Fruit fly (Drosophila melanogaster): ENCODE measurements around the gene CG4239.

CG4239 gene

dm6 chrX:16373541-16373940, 11.5 kb upstream of the CG4239 start:
- TF ChIP-seq z (GFP tag; IDR thresholded peaks at IDR 0.05) (no peak), lbe (GFP tag; optimal IDR thresholded peaks at IDR 0.05) (no peak), CG2199 (GFP tag; IDR thresholded peaks at IDR 0.05) (peak; percentile 78; the same call in 1 of the 3 replicates), ERR (GFP tag; optimal IDR thresholded peaks at IDR 0.05) (no peak), Max (GFP tag; optimal IDR thresholded peaks at IDR 0.05) (no peak), Hmx (GFP tag; optimal IDR thresholded peaks at IDR 0.05) (no peak), CG12744 (GFP tag; optimal IDR thresholded peaks at IDR 0.05) (no peak), Med (GFP tag) (peak; percentile 67), CG17385 (GFP tag; optimal IDR thresholded peaks at IDR 0.05) (no peak), schlank (tag; optimal IDR thresholded peaks at IDR 0.05) (no peak), nerfin-2 (GFP tag; IDR thresholded peaks at IDR 0.05; ENCODE audit: partially characterized antibody) (no peak), nom (GFP tag; optimal IDR thresholded peaks at IDR 0.05) (peak; percentile 52), CG30020 (tag; optimal IDR thresholded peaks at IDR 0.05) (peak; percentile 41), CG1529 (GFP tag; optimal IDR thresholded peaks at IDR 0.05) (no peak), CG6272 (GFP tag; IDR thresholded peaks at IDR 0.05) (no peak), caup (GFP tag; optimal IDR thresholded peaks at IDR 0.05; ENCODE audit: severe bottlenecking) (no peak), tx (GFP tag; optimal IDR thresholded peaks at IDR 0.05) (no peak), btn (GFP tag; optimal IDR thresholded peaks at IDR 0.05) (no peak), Scr (GFP tag; IDR thresholded peaks at IDR 0.05; ENCODE audit: partially characterized antibody) (no peak), chinmo (GFP tag; IDR thresholded peaks at IDR 0.05; ENCODE audit: partially characterized antibody) (0 out of 4 replicates have a peak, but pooled peaks have one; percentile 33), Chrac-16 (GFP tag; optimal IDR thresholded peaks at IDR 0.05) (no peak), crp (GFP tag; optimal IDR thresholded peaks at IDR 0.05) (no peak), CG32772 (GFP tag; IDR thresholded peaks at IDR 0.05) (no peak), pfk (GFP tag; optimal IDR thresholded peaks at IDR 0.05) (no peak), CG9727 (GFP tag; optimal IDR thresholded peaks at IDR 0.05) (no peak), vvl (GFP tag; IDR thresholded peaks at IDR 0.05) (no peak), CG1602 (GFP tag; optimal IDR thresholded peaks at IDR 0.05) (no peak), Spps (tag; optimal IDR thresholded peaks at IDR 0.05) (no peak), CG13287 (GFP tag; IDR thresholded peaks at IDR 0.05; ENCODE audit: partially characterized antibody) (no peak), mam (GFP tag; optimal IDR thresholded peaks at IDR 0.05) (no peak), Awh (GFP tag; IDR thresholded peaks at IDR 0.05) (no peak), CG18476 (GFP tag; optimal IDR thresholded peaks at IDR 0.05) (no peak), CG11723 (GFP tag; optimal IDR thresholded peaks at IDR 0.05) (no peak), Nf-YC (tag; optimal IDR thresholded peaks at IDR 0.05) (no peak), CG10274 (GFP tag; optimal IDR thresholded peaks at IDR 0.05) (no peak), nau (GFP tag; optimal IDR thresholded peaks at IDR 0.05) (no peak), her (GFP tag; optimal IDR thresholded peaks at IDR 0.05) (no peak), Dref (GFP tag; IDR thresholded peaks at IDR 0.05) (no peak), Hand (GFP tag; optimal IDR thresholded peaks at IDR 0.05) (no peak), bcd (GFP tag; optimal IDR thresholded peaks at IDR 0.05) (no peak), row (GFP tag; IDR thresholded peaks at IDR 0.05) (0 out of 3 replicates have a peak, but pooled peaks have one; percentile 12), CG8359 (GFP tag; optimal IDR thresholded peaks at IDR 0.05; ENCODE audit: borderline replicate concordance) (no peak), Fer3 (tag; optimal IDR thresholded peaks at IDR 0.05) (no peak), dpn (GFP tag; optimal IDR thresholded peaks at IDR 0.05) (no peak), CG2889 (GFP tag; IDR thresholded peaks at IDR 0.05) (no peak), sr (GFP tag; IDR thresholded peaks at IDR 0.05) (no peak), D19B (GFP tag; optimal IDR thresholded peaks at IDR 0.05) (no peak), pita (GFP tag; optimal IDR thresholded peaks at IDR 0.05) (no peak), Drgx (GFP tag; IDR thresholded peaks at IDR 0.05) (peak; percentile 67), CG11456 (GFP tag; IDR thresholded peaks at IDR 0.05) (no peak), CG32767 (GFP tag; IDR thresholded peaks at IDR 0.05) (0 out of 2 replicates have a peak, but pooled peaks have one; percentile 27)

Measured in whole organism, embryonic.